Fruit fly (Drosophila melanogaster) whole organism, embryonic: ENCODE results near the gene CG10348.

ENCODE experiments used
- CG10431 ChIP-seq: fragments of 200-800 bp; sonication (Bioruptor generic); optimal IDR thresholded peaks from 3 replicates; lab custom pipeline; 2018; ENCODE audit warnings: missing biosample characterization, mild to moderate bottlenecking, missing genetic modification characterization
- CG2875 ChIP-seq: fragments of 200-800 bp; sonication (Bioruptor generic); optimal IDR thresholded peaks from 2 replicates; lab custom pipeline; 2017; ENCODE audit warnings: missing biosample characterization, mild to moderate bottlenecking, missing genetic modification characterization, missing genetic modification reagents
- NFAT ChIP-seq: fragments of 200-800 bp; sonication (Bioruptor generic); IDR thresholded peaks from 2 replicates; pipeline ENCODE4 v1.3.6; 2022; ENCODE audit warnings: missing biosample characterization, missing genetic modification characterization
- chinmo ChIP-seq: fragments of 200-800 bp; sonication (Bioruptor generic); IDR thresholded peaks from 4 replicates; pipeline ENCODE4 v1.3.6; 2022; ENCODE audit warnings: missing biosample characterization, missing genetic modification characterization; ENCODE audit not compliant: partially characterized antibody
- mirr ChIP-seq: fragments of 200-800 bp; sonication (Bioruptor generic); optimal IDR thresholded peaks from 3 replicates; lab custom pipeline; 2018; ENCODE audit warnings: missing biosample characterization, mild to moderate bottlenecking, missing genetic modification characterization

- TF ChIP-seq NFAT (GFP tag; lab: Robert Waterston, UW), result no peak
- TF ChIP-seq chinmo, result no peak
- TF ChIP-seq CG2875, result no peak
- no peak for TF ChIP-seq mirr
- no peak for TF ChIP-seq CG10431 (GFP tag; lab: Kevin White, UChicago)
Observed at dm6 chr2L:18742710-18743109, 10.4 kb upstream of the CG10348 start.
